Fruit fly (Drosophila melanogaster): ENCODE measurements around the gene CG15386.
A peak's percentile ranks its signal among the peaks of the same experiment; 100 is the strongest.

Gene CG15386

DNA sequence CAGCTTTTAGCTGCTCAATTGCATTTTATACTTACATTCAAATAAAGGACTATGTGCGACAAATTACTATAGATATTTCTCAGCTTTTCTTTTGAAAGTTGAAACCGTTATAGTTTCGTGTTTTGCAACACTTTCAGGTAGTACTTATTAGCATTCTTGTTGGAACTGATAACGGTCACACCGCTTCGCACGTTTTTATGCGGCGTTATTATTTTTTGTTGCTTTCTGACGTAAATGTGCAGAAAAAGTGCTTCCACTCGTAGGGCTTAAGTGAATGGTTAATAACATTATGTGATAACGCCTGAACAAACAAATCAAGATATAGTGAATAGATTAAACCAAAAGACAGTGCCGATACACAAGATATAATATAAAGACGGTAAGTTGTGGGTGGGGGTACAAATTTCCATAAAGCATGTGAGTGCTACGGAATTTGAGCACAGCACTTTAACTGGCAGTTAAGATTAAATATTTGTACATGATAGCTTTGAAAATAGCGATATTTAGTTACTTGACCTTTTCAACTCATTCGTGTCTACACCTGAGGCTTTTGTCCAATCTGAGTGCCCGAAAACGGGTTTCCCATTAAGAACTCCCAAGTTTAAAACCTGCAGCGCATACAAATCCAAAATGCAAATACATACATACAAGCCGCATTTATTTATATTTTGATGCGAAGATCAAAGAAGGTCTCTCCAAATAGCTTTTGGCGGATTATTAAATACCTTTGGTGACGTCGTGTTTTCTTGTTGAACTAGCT is 3.7 kb upstream of the CG15386 start, which contains the start of gene papi (continued):
- TF ChIP-seq sisA (GFP tag; IDR thresholded peaks at IDR 0.05) = no peak
- TF ChIP-seq CG10321 (GFP tag; IDR thresholded peaks at IDR 0.05) = no peak
- TF ChIP-seq Ets65A (GFP tag) = no peak
- TF ChIP-seq oc (tag; optimal IDR thresholded peaks at IDR 0.05) = no peak
- no peak for TF ChIP-seq Atf6 (GFP tag; IDR thresholded peaks at IDR 0.05)
- TF ChIP-seq sqz (GFP tag; optimal IDR thresholded peaks at IDR 0.05) = peak; percentile 66
- TF ChIP-seq so (GFP tag; IDR thresholded peaks at IDR 0.05) = no peak
- no peak for TF ChIP-seq fru (optimal IDR thresholded peaks at IDR 0.05)
- no peak for TF ChIP-seq br (optimal IDR thresholded peaks at IDR 0.05)
- no peak for TF ChIP-seq gcm2 (GFP tag; optimal IDR thresholded peaks at IDR 0.05)
- TF ChIP-seq CG3847 (GFP tag; IDR thresholded peaks at IDR 0.05) = no peak
- no peak for TF ChIP-seq tx (GFP tag; optimal IDR thresholded peaks at IDR 0.05)
- TF ChIP-seq CG5953 (GFP tag; IDR thresholded peaks at IDR 0.05) = no peak
- no peak for TF ChIP-seq pho (GFP tag; optimal IDR thresholded peaks at IDR 0.05)
- no peak for TF ChIP-seq BtbVII (GFP tag; optimal IDR thresholded peaks at IDR 0.05)
- TF ChIP-seq Dip2 (GFP tag; IDR thresholded peaks at IDR 0.05) = no peak
- TF ChIP-seq CHES-1-like (GFP tag; optimal IDR thresholded peaks at IDR 0.05) = peak; percentile 27
- TF ChIP-seq CG9215 (GFP tag; IDR thresholded peaks at IDR 0.05) = no peak
- TF ChIP-seq p53 (GFP tag; optimal IDR thresholded peaks at IDR 0.05) = no peak
- TF ChIP-seq tgo (GFP tag; IDR thresholded peaks at IDR 0.05) = no peak
- TF ChIP-seq peb (GFP tag; IDR thresholded peaks at IDR 0.05) = no peak
- no peak for TF ChIP-seq hth (optimal IDR thresholded peaks at IDR 0.05)
- no peak for TF ChIP-seq CG12104 (GFP tag; optimal IDR thresholded peaks at IDR 0.05)
- TF ChIP-seq H2.0 (GFP tag; IDR thresholded peaks at IDR 0.05) = no peak
- no peak for TF ChIP-seq pb (GFP tag; optimal IDR thresholded peaks at IDR 0.05)
- TF ChIP-seq CG10267 (tag; optimal IDR thresholded peaks at IDR 0.05) = peak; percentile 91
- no peak for TF ChIP-seq Oli (tag; optimal IDR thresholded peaks at IDR 0.05)
- no peak for TF ChIP-seq wek (GFP tag; optimal IDR thresholded peaks at IDR 0.05)
- TF ChIP-seq Hr3 (GFP tag; optimal IDR thresholded peaks at IDR 0.05) = no peak
- TF ChIP-seq mirr (GFP tag; optimal IDR thresholded peaks at IDR 0.05) = no peak
- TF ChIP-seq cwo (GFP tag; optimal IDR thresholded peaks at IDR 0.05) = peak; percentile 66
- TF ChIP-seq al (GFP tag; IDR thresholded peaks at IDR 0.05) = no peak
- no peak for TF ChIP-seq CG4404 (GFP tag; IDR thresholded peaks at IDR 0.05)
- TF ChIP-seq HLH54F (GFP tag; optimal IDR thresholded peaks at IDR 0.05) = no peak
- TF ChIP-seq gcm (GFP tag; optimal IDR thresholded peaks at IDR 0.05) = no peak
- TF ChIP-seq TFAM (GFP tag; optimal IDR thresholded peaks at IDR 0.05) = no peak
- no peak for TF ChIP-seq eyg (GFP tag; optimal IDR thresholded peaks at IDR 0.05)
- no peak for TF ChIP-seq chn (GFP tag; optimal IDR thresholded peaks at IDR 0.05)
- no peak for TF ChIP-seq CG8089 (GFP tag; optimal IDR thresholded peaks at IDR 0.05)
- TF ChIP-seq abd-A (tag; optimal IDR thresholded peaks at IDR 0.05) = peak; percentile 43
- no peak for TF ChIP-seq CG9609 (GFP tag; optimal IDR thresholded peaks at IDR 0.05)
- no peak for TF ChIP-seq Aef1 (GFP tag; IDR thresholded peaks at IDR 0.05)
- TF ChIP-seq CG4820 (GFP tag; optimal IDR thresholded peaks at IDR 0.05) = no peak
- TF ChIP-seq CG11093 (GFP tag; IDR thresholded peaks at IDR 0.05) = no peak
- TF ChIP-seq CG10209 (GFP tag; optimal IDR thresholded peaks at IDR 0.05) = no peak
- TF ChIP-seq CG10274 (GFP tag; optimal IDR thresholded peaks at IDR 0.05) = no peak
- peak; percentile 28 for TF ChIP-seq her (GFP tag; optimal IDR thresholded peaks at IDR 0.05)
- TF ChIP-seq mld (GFP tag; IDR thresholded peaks at IDR 0.05; ENCODE audit: partially characterized antibody) = no peak
- peak; percentile 62 for TF ChIP-seq MESR4 (GFP tag; optimal IDR thresholded peaks at IDR 0.05)
- no peak for TF ChIP-seq bsh (GFP tag; optimal IDR thresholded peaks at IDR 0.05)
- no peak for TF ChIP-seq slp2 (GFP tag; optimal IDR thresholded peaks at IDR 0.05)
- TF ChIP-seq CG8388 (GFP tag; optimal IDR thresholded peaks at IDR 0.05) = no peak
- no peak for TF ChIP-seq disco-r (GFP tag; optimal IDR thresholded peaks at IDR 0.05)

Data from whole organism, embryonic.